Worm (Caenorhabditis elegans) whole organism, L1 larva: ENCODE measurements around the gene F23H12.7.

Source experiments
- C04F5.9 ChIP-seq: sonication (generic microtip); optimal IDR thresholded peaks from 2 replicates; lab custom pipeline; 2016; ENCODE audit warnings: missing genetic modification characterization, missing compliant biosample characterization
- C16A3.4 ChIP-seq: fragments of 150-350 bp; optimal IDR thresholded peaks from 2 replicates; lab custom pipeline; 2014; ENCODE audit warnings: missing biosample characterization, missing genetic modification characterization
- C34B4.2 ChIP-seq: sonication (generic microtip); optimal IDR thresholded peaks from 2 replicates; lab custom pipeline; 2017; ENCODE audit warnings: mild to moderate bottlenecking, missing genetic modification characterization, missing compliant biosample characterization
- F16B12.6 ChIP-seq: fragments of 150-350 bp; optimal IDR thresholded peaks from 2 replicates; lab custom pipeline; 2014; ENCODE audit warnings: missing biosample characterization, missing genetic modification characterization
- Y116A8C.19 ChIP-seq: sonication (generic microtip); optimal IDR thresholded peaks from 2 replicates; lab custom pipeline; 2016; ENCODE audit warnings: missing compliant biosample characterization, missing genetic modification characterization, borderline replicate concordance
- alr-1 ChIP-seq: fragments of 200-800 bp; sonication (Bioruptor generic); optimal IDR thresholded peaks from 2 replicates; lab custom pipeline; 2018; ENCODE audit warnings: borderline replicate concordance, mild to moderate bottlenecking, missing genetic modification characterization, missing compliant biosample characterization
- aly-2 ChIP-seq: fragments of 150-350 bp; optimal IDR thresholded peaks from 2 replicates; lab custom pipeline; 2014; ENCODE audit warnings: missing biosample characterization, missing genetic modification characterization
- blmp-1 ChIP-seq: fragments of 150-350 bp; optimal IDR thresholded peaks from 2 replicates; lab custom pipeline; 2014; ENCODE audit warnings: missing biosample characterization, missing genetic modification characterization
- ceh-82 ChIP-seq, 3 experiments: fragments of 150-350 bp in 1 of 3; sonication (generic microtip) in 2 of 3; optimal IDR thresholded peaks; 2 replicates each; lab custom pipeline; 2014 to 2017; ENCODE audit warnings: missing biosample characterization in 3 of 3, missing genetic modification characterization in 3 of 3
- ceh-88 ChIP-seq: fragments of 200-800 bp; sonication (Bioruptor generic); IDR thresholded peaks from 2 replicates; pipeline ENCODE4 v1.3.6; 2022; ENCODE audit warnings: missing genetic modification characterization, missing compliant biosample characterization
- ceh-90 ChIP-seq: sonication (generic microtip); optimal IDR thresholded peaks from 2 replicates; lab custom pipeline; 2016; ENCODE audit warnings: missing genetic modification characterization, missing compliant biosample characterization
- dsc-1 ChIP-seq: sonication (generic microtip); optimal IDR thresholded peaks from 2 replicates; lab custom pipeline; 2016; ENCODE audit warnings: mild to moderate bottlenecking, missing genetic modification characterization, missing compliant biosample characterization
- efl-1 ChIP-seq, 4 experiments: fragments of 150-350 bp; optimal IDR thresholded peaks in 3 of 4; peaks in 1 of 4; 1 replicate in 1 of 4; 2 replicates in 3 of 4; lab custom pipeline; 2014; ENCODE audit warnings: missing biosample characterization in 2 of 4, missing genetic modification characterization in 2 of 4, missing genetic modification reagents in 2 of 4
- efl-3 ChIP-seq: fragments of 200-800 bp; sonication (Bioruptor generic); optimal IDR thresholded peaks from 2 replicates; lab custom pipeline; 2018; ENCODE audit warnings: mild to moderate bottlenecking, missing genetic modification characterization, missing compliant biosample characterization
- egl-13 ChIP-seq: sonication (generic microtip); optimal IDR thresholded peaks from 2 replicates; lab custom pipeline; 2016; ENCODE audit warnings: missing genotype, missing genetic modification reagents, missing genetic modification characterization, missing compliant biosample characterization
- egl-27 ChIP-seq, 2 experiments: fragments of 150-350 bp in 1 of 2; sonication (generic microtip); optimal IDR thresholded peaks; 3 replicates each; lab custom pipeline; 2017 to 2018; ENCODE audit warnings: missing biosample characterization in 2 of 2, missing genetic modification characterization in 2 of 2, missing genetic modification reagents in 2 of 2
- elt-3 ChIP-seq, 6 experiments: fragments of 150-350 bp in 1 of 6; sonication (generic microtip); optimal IDR thresholded peaks; 2 replicates each; lab custom pipeline; 2017 to 2018; ENCODE audit warnings: missing biosample characterization in 6 of 6, missing genetic modification characterization in 6 of 6, inconsistent platforms in 1 of 6
- ets-5 ChIP-seq: fragments of 200-800 bp; sonication (Bioruptor generic); IDR thresholded peaks from 2 replicates; pipeline ENCODE4 v1.3.6; 2022; ENCODE audit warnings: missing genetic modification characterization, missing compliant biosample characterization
- fkh-10 ChIP-seq: sonication (generic microtip); optimal IDR thresholded peaks from 2 replicates; lab custom pipeline; 2017; ENCODE audit warnings: missing biosample characterization, missing genetic modification reagents, missing genetic modification characterization
- fkh-4 ChIP-seq: sonication (generic microtip); optimal IDR thresholded peaks from 2 replicates; lab custom pipeline; 2016; ENCODE audit warnings: missing compliant biosample characterization, missing genetic modification characterization, borderline replicate concordance
- fkh-8 ChIP-seq: sonication (generic microtip); optimal IDR thresholded peaks from 2 replicates; lab custom pipeline; 2016; ENCODE audit warnings: mild to moderate bottlenecking, missing genetic modification characterization, missing compliant biosample characterization
- fos-1 ChIP-seq: fragments of 150-350 bp; optimal IDR thresholded peaks from 2 replicates; lab custom pipeline; 2014; ENCODE audit warnings: missing biosample characterization, missing genetic modification characterization
- hlh-4 ChIP-seq: sonication (generic microtip); optimal IDR thresholded peaks from 2 replicates; lab custom pipeline; 2016; ENCODE audit warnings: mild to moderate bottlenecking, missing genetic modification characterization, missing compliant biosample characterization
- hpl-2 ChIP-seq: fragments of 150-350 bp; optimal IDR thresholded peaks from 2 replicates; lab custom pipeline; 2014; ENCODE audit warnings: missing biosample characterization, missing genetic modification reagents, missing genetic modification characterization
- isw-1 ChIP-seq: fragments of 200-800 bp; sonication (Bioruptor generic); IDR thresholded peaks from 2 replicates; pipeline ENCODE4 v1.3.6; 2022; ENCODE audit warnings: missing genetic modification characterization, missing compliant biosample characterization
- lin-14 ChIP-seq: fragments of 200-800 bp; sonication (Bioruptor generic); optimal IDR thresholded peaks from 2 replicates; lab custom pipeline; 2018; ENCODE audit warnings: mild to moderate bottlenecking, missing genetic modification characterization, moderate library complexity, missing compliant biosample characterization
- lir-3 ChIP-seq: sonication (generic microtip); optimal IDR thresholded peaks from 2 replicates; lab custom pipeline; 2016; ENCODE audit warnings: mild to moderate bottlenecking, missing genetic modification characterization, moderate library complexity, missing compliant biosample characterization; ENCODE audit not compliant: poor library complexity
- lsy-2 ChIP-seq, 2 experiments: fragments of 150-350 bp; optimal IDR thresholded peaks; 2 replicates each; lab custom pipeline; 2014; ENCODE audit warnings: missing biosample characterization in 2 of 2, missing genetic modification characterization in 2 of 2
- mab-9 ChIP-seq: fragments of 200-800 bp; sonication (Bioruptor generic); IDR thresholded peaks from 2 replicates; pipeline ENCODE4 v1.3.6; 2022; ENCODE audit warnings: missing genetic modification reagents, missing genetic modification characterization, missing compliant biosample characterization
- mef-2 ChIP-seq: fragments of 150-350 bp; optimal IDR thresholded peaks from 2 replicates; lab custom pipeline; 2014; ENCODE audit warnings: missing biosample characterization, missing genetic modification characterization
- nhr-11 ChIP-seq: fragments of 150-350 bp; optimal IDR thresholded peaks from 2 replicates; lab custom pipeline; 2014; ENCODE audit warnings: missing biosample characterization, missing genetic modification characterization
- nhr-19 ChIP-seq: fragments of 200-800 bp; sonication (Bioruptor generic); conservative IDR thresholded peaks from 2 replicates; pipeline ENCODE4 v1.3.6; 2022; ENCODE audit warnings: missing genetic modification characterization, missing compliant biosample characterization
- nhr-237 ChIP-seq: fragments of 150-350 bp; optimal IDR thresholded peaks from 2 replicates; lab custom pipeline; 2014; ENCODE audit warnings: missing biosample characterization, missing genetic modification characterization
- nhr-28 ChIP-seq: fragments of 150-350 bp; optimal IDR thresholded peaks from 2 replicates; lab custom pipeline; 2014; ENCODE audit warnings: missing biosample characterization, missing genetic modification characterization
- nhr-71 ChIP-seq: sonication (generic microtip); optimal IDR thresholded peaks from 2 replicates; lab custom pipeline; 2016; ENCODE audit warnings: mild to moderate bottlenecking, missing genetic modification characterization, moderate library complexity, missing compliant biosample characterization
- nhr-76 ChIP-seq: sonication (generic microtip); optimal IDR thresholded peaks from 2 replicates; lab custom pipeline; 2017; ENCODE audit warnings: missing biosample characterization, missing genetic modification characterization
- nhr-77 ChIP-seq: fragments of 150-350 bp; optimal IDR thresholded peaks from 2 replicates; lab custom pipeline; 2014; ENCODE audit warnings: missing biosample characterization, missing genetic modification characterization
- nhr-84 ChIP-seq: sonication (generic microtip); optimal IDR thresholded peaks from 2 replicates; lab custom pipeline; 2017; ENCODE audit warnings: missing biosample characterization, missing genetic modification characterization
- nhr-90 ChIP-seq: sonication (generic microtip); optimal IDR thresholded peaks from 2 replicates; lab custom pipeline; 2016; ENCODE audit warnings: mild to moderate bottlenecking, missing genetic modification characterization, missing compliant biosample characterization; ENCODE audit not compliant: poor library complexity
- pag-3 ChIP-seq: sonication (generic microtip); optimal IDR thresholded peaks from 2 replicates; lab custom pipeline; 2017; ENCODE audit warnings: missing genetic modification characterization, mild to moderate bottlenecking, missing compliant biosample characterization, antibody characterized with exemption, borderline replicate concordance; ENCODE audit not compliant: insufficient read depth
- pqm-1 ChIP-seq: sonication (generic microtip); optimal IDR thresholded peaks from 3 replicates; lab custom pipeline; 2017; ENCODE audit warnings: missing biosample characterization, missing genetic modification characterization
- rnt-1 ChIP-seq: sonication (generic microtip); optimal IDR thresholded peaks from 2 replicates; lab custom pipeline; 2016; ENCODE audit warnings: mild to moderate bottlenecking, missing genetic modification characterization, moderate library complexity, missing compliant biosample characterization
- skn-1 ChIP-seq: fragments of 150-350 bp; optimal IDR thresholded peaks from 2 replicates; lab custom pipeline; 2014; ENCODE audit warnings: missing biosample characterization, missing genetic modification characterization
- snpc-4 ChIP-seq: fragments of 150-350 bp; optimal IDR thresholded peaks from 2 replicates; lab custom pipeline; 2014; ENCODE audit warnings: missing biosample characterization, missing genetic modification characterization
- snu-23 ChIP-seq: sonication (generic microtip); optimal IDR thresholded peaks from 2 replicates; lab custom pipeline; 2016; ENCODE audit warnings: missing genetic modification characterization, missing compliant biosample characterization
- sptf-1 ChIP-seq: fragments of 150-350 bp; optimal IDR thresholded peaks from 2 replicates; lab custom pipeline; 2014; ENCODE audit warnings: missing biosample characterization, missing genetic modification characterization
- sup-37 ChIP-seq: fragments of 200-800 bp; sonication (Bioruptor generic); optimal IDR thresholded peaks from 2 replicates; lab custom pipeline; 2018; ENCODE audit warnings: mild to moderate bottlenecking, missing genetic modification characterization, missing compliant biosample characterization
- swsn-7 ChIP-seq: sonication (generic microtip); optimal IDR thresholded peaks from 2 replicates; lab custom pipeline; 2016; ENCODE audit warnings: missing genetic modification characterization, missing compliant biosample characterization
- unc-30 ChIP-seq: sonication (generic microtip); optimal IDR thresholded peaks from 2 replicates; lab custom pipeline; 2017; ENCODE audit warnings: missing biosample characterization, missing genetic modification characterization
- unc-62 ChIP-seq: fragments of 150-350 bp; optimal IDR thresholded peaks from 2 replicates; lab custom pipeline; 2014; ENCODE audit warnings: missing biosample characterization, missing genetic modification reagents, missing genetic modification characterization
- unc-86 ChIP-seq: sonication (generic microtip); optimal IDR thresholded peaks from 2 replicates; lab custom pipeline; 2016; ENCODE audit warnings: missing genetic modification characterization, missing compliant biosample characterization
- xbp-1 ChIP-seq: sonication (generic microtip); optimal IDR thresholded peaks from 2 replicates; lab custom pipeline; 2016; ENCODE audit warnings: missing genetic modification characterization, missing compliant biosample characterization

F23H12.7 gene

DNA sequence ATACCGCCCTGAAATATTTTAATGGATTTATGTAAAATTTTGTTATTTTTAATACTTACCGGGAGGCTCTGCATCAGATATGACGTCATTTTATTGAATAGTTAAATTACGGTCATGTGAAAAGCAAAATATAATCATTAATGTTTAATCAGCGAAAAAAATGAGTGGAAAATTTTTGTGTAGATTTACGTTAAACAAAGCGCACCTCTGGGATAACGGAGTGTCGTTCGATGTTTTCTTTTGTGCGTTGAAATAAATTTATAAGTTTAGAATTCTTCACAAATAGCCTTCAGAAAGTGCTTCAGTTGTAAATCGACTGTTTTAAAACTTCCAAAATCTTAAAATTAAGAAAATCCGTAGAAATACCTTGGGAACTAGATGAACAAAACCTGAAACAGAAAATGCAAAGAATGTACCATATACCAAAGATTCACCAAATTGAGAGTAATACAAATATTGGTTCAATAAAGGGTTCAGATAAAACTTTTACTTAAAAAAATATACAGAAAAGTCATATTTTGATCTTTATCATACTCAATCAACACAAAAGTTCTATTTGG, 29.3 kb downstream of the F23H12.7 start, which contains the start of the genes K01D12.20 and miga-1:
Gene K01D12.20 (minus strand): TSS at position 138 of the 560 bp plus-strand sequence.
Gene miga-1 (minus strand): TSS at position 183 of the 560 bp plus-strand sequence.
- TF ChIP-seq fkh-8 (tag; lab: Kevin White, UChicago): no peak
- TF ChIP-seq lir-3: no peak
- no peak for TF ChIP-seq mef-2 (tag; lab: Kevin White, UChicago)
- peak; percentile 43 for TF ChIP-seq swsn-7 (tag; lab: Kevin White, UChicago)
- no peak for TF ChIP-seq nhr-11
- no peak for TF ChIP-seq nhr-84 (tag; lab: Kevin White, UChicago)
- TF ChIP-seq C16A3.4 (tag; lab: Kevin White, UChicago): peak; percentile 56
- no peak for TF ChIP-seq sup-37 (GFP tag; lab: Kevin White, UChicago)
- no peak for TF ChIP-seq Y116A8C.19
- no peak for TF ChIP-seq fkh-10 (GFP tag; lab: Kevin White, UChicago)
- no peak for TF ChIP-seq egl-27 (tag; optimal IDR thresholded peaks at IDR 0.05; lab: Kevin White, UChicago)
- TF ChIP-seq ets-5 (GFP tag; lab: Robert Waterston, UW): no peak
- TF ChIP-seq pag-3 (tag; lab: Kevin White, UChicago): no peak
- TF ChIP-seq egl-13 (tag; lab: Kevin White, UChicago): no peak
- no peak for TF ChIP-seq alr-1 (tag; lab: Kevin White, UChicago)
- no peak for TF ChIP-seq lin-14 (GFP tag; lab: Kevin White, UChicago)
- TF ChIP-seq xbp-1 (tag; lab: Kevin White, UChicago): peak; percentile 32
- TF ChIP-seq sptf-1 (tag; lab: Kevin White, UChicago): no peak
- TF ChIP-seq efl-1 (optimal IDR thresholded peaks at IDR 0.05; lab: Kevin White, UChicago): peak; percentile 31 to 60
- peak; percentile 50 to 93 for TF ChIP-seq efl-1 (GFP tag; optimal IDR thresholded peaks at IDR 0.05 in 1 of 2; lab: Kevin White, UChicago)
- TF ChIP-seq snpc-4 (tag; lab: Kevin White, UChicago): no peak
- no peak for TF ChIP-seq unc-86 (tag; lab: Kevin White, UChicago)
- TF ChIP-seq efl-3 (GFP tag; lab: Kevin White, UChicago): no peak
- TF ChIP-seq nhr-76 (tag; lab: Kevin White, UChicago): no peak
- no peak for TF ChIP-seq fos-1 (tag; lab: Kevin White, UChicago)
- TF ChIP-seq unc-30 (tag; lab: Kevin White, UChicago): no peak
- no peak for TF ChIP-seq fkh-4 (tag; lab: Kevin White, UChicago)
- no peak for TF ChIP-seq rnt-1
- TF ChIP-seq ceh-82 (tag; optimal IDR thresholded peaks at IDR 0.05; lab: Kevin White, UChicago): peak in 2 of 3 experiments; percentile 8 to 11
- peak; percentile 55 to 62 for TF ChIP-seq lsy-2 (tag; optimal IDR thresholded peaks at IDR 0.05; lab: Kevin White, UChicago)
- no peak for TF ChIP-seq nhr-237 (tag; lab: Kevin White, UChicago)
- peak; percentile 22 for TF ChIP-seq skn-1 (tag; lab: Kevin White, UChicago)
- no peak for TF ChIP-seq isw-1 (GFP tag; lab: Robert Waterston, UW)
- TF ChIP-seq aly-2 (tag; lab: Kevin White, UChicago): no peak
- no peak for TF ChIP-seq hlh-4 (tag; lab: Kevin White, UChicago)
- peak; percentile 42 for TF ChIP-seq nhr-71
- peak; percentile 42 for TF ChIP-seq dsc-1 (tag; lab: Kevin White, UChicago)
- no peak for TF ChIP-seq C04F5.9
- TF ChIP-seq ceh-90 (tag; lab: Kevin White, UChicago): no peak
- no peak for TF ChIP-seq nhr-28
- TF ChIP-seq blmp-1 (tag; lab: Kevin White, UChicago): peak; percentile 25
- no peak for TF ChIP-seq F16B12.6 (tag; lab: Kevin White, UChicago)
- TF ChIP-seq nhr-77 (tag; lab: Kevin White, UChicago): no peak
- no peak for TF ChIP-seq elt-3 (tag; optimal IDR thresholded peaks at IDR 0.05; lab: Kevin White, UChicago)
- TF ChIP-seq nhr-19 (GFP tag; lab: Robert Waterston, UW): peak; percentile 22; the same call in 1 of the 2 replicates
- TF ChIP-seq snu-23 (GFP tag; lab: Kevin White, UChicago): peak; percentile 57
- no peak for TF ChIP-seq ceh-88 (GFP tag; lab: Robert Waterston, UW)
- no peak for TF ChIP-seq hpl-2 (GFP tag; lab: Kevin White, UChicago)
- TF ChIP-seq C34B4.2 (tag; lab: Kevin White, UChicago): no peak
- no peak for TF ChIP-seq unc-62 (GFP tag; lab: Kevin White, UChicago)
- no peak for TF ChIP-seq pqm-1 (tag; lab: Kevin White, UChicago)
- peak; percentile 49 for TF ChIP-seq nhr-90
- TF ChIP-seq mab-9: no peak
